Fruit fly (Drosophila melanogaster): ENCODE data around the gene Ktl.

The Ktl gene

DNA sequence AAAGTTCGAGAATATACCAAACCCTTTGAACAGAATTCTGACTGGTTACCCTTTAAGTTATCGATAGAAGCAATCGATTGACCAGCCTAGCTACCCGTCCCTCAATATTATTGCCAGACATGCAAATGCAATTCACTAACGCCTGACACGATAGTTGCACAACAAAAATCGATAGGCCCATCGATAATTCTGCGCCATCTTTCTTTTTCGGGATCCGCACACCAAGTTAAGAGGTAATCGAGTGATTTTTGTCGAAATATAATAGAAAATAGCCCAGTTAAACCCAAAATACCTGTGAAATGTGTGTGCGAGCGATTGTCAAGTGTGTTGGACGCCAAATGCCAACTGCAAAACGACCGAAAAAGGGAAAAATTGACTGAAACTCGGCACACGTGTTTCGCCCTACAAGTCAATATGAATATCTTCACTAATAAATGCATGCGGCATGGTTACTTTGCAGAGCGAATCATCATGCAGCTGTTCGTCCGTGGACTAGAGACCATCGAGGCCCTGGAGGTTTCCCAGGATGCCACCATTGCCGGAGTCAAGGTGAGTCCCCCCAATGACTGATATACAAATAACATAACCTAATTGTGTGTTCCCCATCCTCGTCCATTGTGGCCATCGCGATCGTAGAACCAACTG, 46.6 kb downstream of the Ktl start, which contains the start of gene RpS30 (continued):
- TF ChIP-seq Six4 (GFP tag; optimal IDR thresholded peaks at IDR 0.05) (peak; percentile 3), pnt (GFP tag; optimal IDR thresholded peaks at IDR 0.05) (no peak), CG8478 (optimal IDR thresholded peaks at IDR 0.05) (no peak), CG3407 (GFP tag; optimal IDR thresholded peaks at IDR 0.05) (no peak), Sin3A (optimal IDR thresholded peaks at IDR 0.05) (peak; percentile 75), CG8290 (GFP tag; optimal IDR thresholded peaks at IDR 0.05) (peak; percentile 47), CG8290 (tag; optimal IDR thresholded peaks at IDR 0.05) (peak in 1 of 2 experiments; percentile 87), ATbp (GFP tag; optimal IDR thresholded peaks at IDR 0.05) (no peak), CG17568 (GFP tag; optimal IDR thresholded peaks at IDR 0.05) (no peak), slou (GFP tag; optimal IDR thresholded peaks at IDR 0.05) (no peak), so (GFP tag; IDR thresholded peaks at IDR 0.05) (no peak), exex (tag; optimal IDR thresholded peaks at IDR 0.05) (peak; percentile 1), Trl (optimal IDR thresholded peaks at IDR 0.05) (no peak), Trl (GFP tag; optimal IDR thresholded peaks at IDR 0.05) (peak; percentile 48), inv (GFP tag; IDR thresholded peaks at IDR 0.05; ENCODE audit: partially characterized antibody) (peak; percentile 96), MESR4 (GFP tag; optimal IDR thresholded peaks at IDR 0.05) (peak; percentile 96), CG15011 (GFP tag; optimal IDR thresholded peaks at IDR 0.05) (no peak), ap (GFP tag; IDR thresholded peaks at IDR 0.05) (no peak), CG13775 (GFP tag; optimal IDR thresholded peaks at IDR 0.05) (peak; percentile 62), dan (GFP tag; IDR thresholded peaks at IDR 0.05) (no peak), sim (GFP tag; IDR thresholded peaks at IDR 0.05) (no peak), her (GFP tag; optimal IDR thresholded peaks at IDR 0.05) (peak; percentile 73), Dp (GFP tag; optimal IDR thresholded peaks at IDR 0.05) (peak; percentile 61), gce (GFP tag; IDR thresholded peaks at IDR 0.05) (no peak), zfh2 (GFP tag; optimal IDR thresholded peaks at IDR 0.05) (peak; percentile 41), ac (GFP tag; optimal IDR thresholded peaks at IDR 0.05) (no peak), Ets97D (GFP tag; optimal IDR thresholded peaks at IDR 0.05) (peak; percentile 97), tgo (GFP tag; IDR thresholded peaks at IDR 0.05) (no peak), Lhr (GFP tag; optimal IDR thresholded peaks at IDR 0.05) (peak; percentile 66), CG9215 (GFP tag; IDR thresholded peaks at IDR 0.05) (no peak), wor (GFP tag; IDR thresholded peaks at IDR 0.05) (no peak), CG31365 (tag; optimal IDR thresholded peaks at IDR 0.05) (peak; percentile 22), CG4820 (GFP tag; optimal IDR thresholded peaks at IDR 0.05) (no peak), shn (GFP tag; optimal IDR thresholded peaks at IDR 0.05) (no peak), CG14860 (GFP tag; IDR thresholded peaks at IDR 0.05; ENCODE audit: partially characterized antibody) (peak; percentile 95), CG31224 (GFP tag; IDR thresholded peaks at IDR 0.05) (no peak), Meics (GFP tag; optimal IDR thresholded peaks at IDR 0.05) (peak; percentile 38), ash1 (GFP tag; optimal IDR thresholded peaks at IDR 0.05) (no peak), ssp (GFP tag; IDR thresholded peaks at IDR 0.05) (no peak), Optix (GFP tag; IDR thresholded peaks at IDR 0.05) (no peak), HLH4C (GFP tag; IDR thresholded peaks at IDR 0.05; ENCODE audit: partially characterized antibody) (peak; percentile 96), HmgD (GFP tag; optimal IDR thresholded peaks at IDR 0.05) (peak; percentile 85), BEAF-32 (GFP tag; optimal IDR thresholded peaks at IDR 0.05) (peak; percentile 98), CG10543 (GFP tag; optimal IDR thresholded peaks at IDR 0.05) (no peak), CG8089 (GFP tag; optimal IDR thresholded peaks at IDR 0.05) (peak; percentile 22), Aef1 (GFP tag; IDR thresholded peaks at IDR 0.05) (no peak), CG34376 (GFP tag; optimal IDR thresholded peaks at IDR 0.05) (peak; percentile 44), salm (tag; optimal IDR thresholded peaks at IDR 0.05) (peak; percentile 26), ewg (GFP tag; optimal IDR thresholded peaks at IDR 0.05) (peak; percentile 51), otp (GFP tag; IDR thresholded peaks at IDR 0.05) (no peak), fd3F (GFP tag; optimal IDR thresholded peaks at IDR 0.05) (no peak), Vsx1 (GFP tag; optimal IDR thresholded peaks at IDR 0.05) (no peak)
